Worm (Caenorhabditis elegans): ENCODE results near the gene F09E5.16.

DNA sequence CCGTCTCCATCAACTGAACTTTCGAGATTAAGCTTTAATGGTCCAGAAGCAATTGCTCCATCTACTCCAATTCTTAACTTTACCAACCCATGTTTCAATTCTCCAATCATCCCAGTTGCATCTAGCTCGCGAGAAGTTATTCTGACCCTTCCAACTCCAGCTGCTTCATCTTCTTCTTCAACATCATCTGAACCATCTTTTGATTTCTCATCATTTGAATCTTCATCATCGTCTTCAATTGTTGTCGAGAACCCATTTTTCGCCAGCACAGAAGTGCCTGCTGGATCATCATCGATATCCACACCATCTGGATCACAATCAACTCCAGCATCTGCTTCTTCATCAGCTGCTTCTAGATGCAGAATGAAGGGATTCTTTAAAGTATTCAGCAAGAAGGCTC, 26.0 kb downstream of the F09E5.16 start:
- TF ChIP-seq flt-1 (GFP tag; IDR thresholded peaks at IDR 0.05) (no peak), aly-1 (tag; optimal IDR thresholded peaks at IDR 0.05) (no peak)

All from whole organism, early embryonic.